Fruit fly (Drosophila melanogaster): ENCODE measurements around the gene CIAPIN1.

CIAPIN1 gene

dm6 chr2L:15009703-15010102 lies 29.0 kb downstream of the CIAPIN1 start, which contains the start of the genes THG and Rnmt:
Gene THG (minus strand): TSS chr2L:15009724.
Gene Rnmt (plus strand): TSS chr2L:15009939.
- peak; percentile 55 for TF ChIP-seq Drgx (GFP tag; IDR thresholded peaks at IDR 0.05)
- TF ChIP-seq Ssrp (tag; optimal IDR thresholded peaks at IDR 0.05): peak; percentile 76
- TF ChIP-seq zf30C (GFP tag; optimal IDR thresholded peaks at IDR 0.05): no peak
- peak; percentile 1 for TF ChIP-seq CG8281 (tag; optimal IDR thresholded peaks at IDR 0.05)
- TF ChIP-seq repo (GFP tag; optimal IDR thresholded peaks at IDR 0.05): peak; percentile 29
- peak; percentile 83 for TF ChIP-seq zen (tag; optimal IDR thresholded peaks at IDR 0.05)
- peak; percentile 54 for TF ChIP-seq pzg (GFP tag; optimal IDR thresholded peaks at IDR 0.05)
- TF ChIP-seq CG30431 (GFP tag; optimal IDR thresholded peaks at IDR 0.05): peak; percentile 64
- peak; percentile 7 for TF ChIP-seq CG10431 (GFP tag; optimal IDR thresholded peaks at IDR 0.05)
- TF ChIP-seq shn (GFP tag; optimal IDR thresholded peaks at IDR 0.05): peak; percentile 33
- TF ChIP-seq CG31365 (tag; optimal IDR thresholded peaks at IDR 0.05): no peak
- TF ChIP-seq nerfin-2 (GFP tag; IDR thresholded peaks at IDR 0.05; ENCODE audit: partially characterized antibody): peak; percentile 74
- no peak for TF ChIP-seq HLHmδ (GFP tag; optimal IDR thresholded peaks at IDR 0.05)
- TF ChIP-seq CG10147 (GFP tag; optimal IDR thresholded peaks at IDR 0.05): peak; percentile 72
- TF ChIP-seq CG12769 (tag; optimal IDR thresholded peaks at IDR 0.05): peak; percentile 79
- TF ChIP-seq CG7745 (tag; optimal IDR thresholded peaks at IDR 0.05): no peak
- peak; percentile 58 for TF ChIP-seq CG31224 (GFP tag; IDR thresholded peaks at IDR 0.05)
- peak; percentile 39 for TF ChIP-seq Elba2 (GFP tag; optimal IDR thresholded peaks at IDR 0.05)
- TF ChIP-seq D (optimal IDR thresholded peaks at IDR 0.05): no peak
- peak; percentile 48 for TF ChIP-seq D (GFP tag; optimal IDR thresholded peaks at IDR 0.05)
- peak; percentile 83 for TF ChIP-seq CG11504 (tag; optimal IDR thresholded peaks at IDR 0.05)
- peak; percentile 82 for TF ChIP-seq HLH3B (GFP tag; IDR thresholded peaks at IDR 0.05)
- no peak for TF ChIP-seq yki (optimal IDR thresholded peaks at IDR 0.05)
- TF ChIP-seq exex (tag; optimal IDR thresholded peaks at IDR 0.05): peak; percentile 41
- peak; percentile 67; the same call in 1 of the 2 replicates for TF ChIP-seq klu (GFP tag; IDR thresholded peaks at IDR 0.05)
- TF ChIP-seq ewg (GFP tag; optimal IDR thresholded peaks at IDR 0.05): peak; percentile 55
- peak; percentile 62 for TF ChIP-seq onecut (GFP tag; IDR thresholded peaks at IDR 0.05)
- TF ChIP-seq CG3847 (GFP tag; IDR thresholded peaks at IDR 0.05): peak; percentile 84
- TF ChIP-seq jigr1 (GFP tag; IDR thresholded peaks at IDR 0.05): 0 out of 3 replicates have a peak, but pooled peaks have one; percentile 37
- TF ChIP-seq Lim3 (GFP tag; IDR thresholded peaks at IDR 0.05): peak; percentile 38; the same call in 1 of the 2 replicates
- TF ChIP-seq CG4404 (GFP tag; IDR thresholded peaks at IDR 0.05): peak; percentile 78
- TF ChIP-seq h (optimal IDR thresholded peaks at IDR 0.05): no peak
- no peak for TF ChIP-seq danr (GFP tag; IDR thresholded peaks at IDR 0.05)
- peak; percentile 41; the same call in 1 of the 3 replicates for TF ChIP-seq ase (GFP tag; IDR thresholded peaks at IDR 0.05)
- peak; percentile 76 for TF ChIP-seq E2f2 (GFP tag; IDR thresholded peaks at IDR 0.05)
- peak; percentile 85 for TF ChIP-seq trem (tag; optimal IDR thresholded peaks at IDR 0.05)
- TF ChIP-seq CG11696 (GFP tag; IDR thresholded peaks at IDR 0.05): 0 out of 2 replicates have a peak, but pooled peaks have one; percentile 26
- TF ChIP-seq sd (tag; optimal IDR thresholded peaks at IDR 0.05): peak; percentile 50
- peak; percentile 51 for TF ChIP-seq salm (tag; optimal IDR thresholded peaks at IDR 0.05)
- TF ChIP-seq Oli (tag; optimal IDR thresholded peaks at IDR 0.05): peak; percentile 75
- TF ChIP-seq pros (GFP tag; optimal IDR thresholded peaks at IDR 0.05): no peak
- no peak for TF ChIP-seq Neu2 (GFP tag; optimal IDR thresholded peaks at IDR 0.05; ENCODE audit: borderline replicate concordance)
- TF ChIP-seq CG11085 (GFP tag; IDR thresholded peaks at IDR 0.05): peak; percentile 79
- peak; percentile 84 for TF ChIP-seq Hsf (GFP tag; optimal IDR thresholded peaks at IDR 0.05)
- TF ChIP-seq Ptx1 (GFP tag; IDR thresholded peaks at IDR 0.05): peak; percentile 87
- TF ChIP-seq CG17802 (tag; optimal IDR thresholded peaks at IDR 0.05): peak; percentile 45
- TF ChIP-seq mam (GFP tag; optimal IDR thresholded peaks at IDR 0.05): peak; percentile 74
- peak; percentile 50 for TF ChIP-seq CG3995 (GFP tag; optimal IDR thresholded peaks at IDR 0.05)
- TF ChIP-seq CG4820 (GFP tag; optimal IDR thresholded peaks at IDR 0.05): peak; percentile 68
- TF ChIP-seq Bdp1 (GFP tag; optimal IDR thresholded peaks at IDR 0.05): peak; percentile 28
- TF ChIP-seq ssp (GFP tag; IDR thresholded peaks at IDR 0.05): peak; percentile 66
- peak; percentile 93 for TF ChIP-seq Ets65A (GFP tag)
